Fruit fly (Drosophila melanogaster): ENCODE measurements around the gene fal.

Gene fal

DNA sequence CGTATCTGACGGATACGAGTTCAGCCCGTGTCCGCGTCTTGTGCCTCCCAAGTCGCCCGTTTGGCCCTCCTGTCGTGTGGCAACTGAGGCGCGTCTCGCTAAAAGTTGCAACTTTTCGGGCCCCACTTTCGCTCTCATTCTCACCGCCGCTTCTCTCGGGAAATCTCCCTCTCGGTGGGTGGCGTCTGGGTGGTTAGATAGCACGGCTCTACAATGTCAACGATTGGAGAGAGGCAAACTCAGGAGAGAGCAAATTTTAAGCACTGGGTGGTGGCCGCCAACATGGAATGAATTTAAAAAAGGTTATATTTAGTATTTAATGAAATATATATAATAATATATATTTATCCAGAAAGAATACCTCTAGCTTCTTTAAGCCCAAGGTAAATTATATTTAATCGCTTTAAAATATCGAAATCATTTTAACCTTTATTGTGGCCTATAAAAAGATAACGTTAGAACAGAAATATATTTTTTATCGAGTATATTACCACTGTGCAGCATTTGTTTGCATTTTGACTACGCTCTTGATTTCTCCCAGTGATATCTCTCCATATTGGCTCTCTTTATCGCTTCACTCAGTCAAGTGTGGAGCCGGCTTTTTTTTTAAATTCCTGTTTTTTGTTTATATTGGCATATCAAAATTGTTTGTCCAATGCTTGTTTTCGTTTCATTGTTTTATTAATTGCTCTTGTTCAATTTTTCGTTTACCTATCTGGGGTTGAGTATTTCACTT lies 1.8 kb upstream of the fal start, which contains the start of gene Gbs-76A (continued):
- TF ChIP-seq eg (GFP tag; IDR thresholded peaks at IDR 0.05) (peak; percentile 89), Eip75B (GFP tag; optimal IDR thresholded peaks at IDR 0.05) (peak; percentile 42), CG6854 (GFP tag; optimal IDR thresholded peaks at IDR 0.05) (peak; percentile 41), topi (GFP tag; optimal IDR thresholded peaks at IDR 0.05) (peak; percentile 71), acj6 (GFP tag; optimal IDR thresholded peaks at IDR 0.05) (peak; percentile 83), net (GFP tag; optimal IDR thresholded peaks at IDR 0.05) (peak; percentile 70), Ets96B (tag; optimal IDR thresholded peaks at IDR 0.05) (peak; percentile 92), CG4318 (GFP tag; optimal IDR thresholded peaks at IDR 0.05) (peak; percentile 88), fd59A (GFP tag; optimal IDR thresholded peaks at IDR 0.05) (peak; percentile 69), CG10631 (GFP tag; optimal IDR thresholded peaks at IDR 0.05) (peak; percentile 87), dac (GFP tag; optimal IDR thresholded peaks at IDR 0.05) (peak; percentile 49), Hr4 (GFP tag; optimal IDR thresholded peaks at IDR 0.05) (peak; percentile 81), CG32006 (GFP tag; optimal IDR thresholded peaks at IDR 0.05) (peak; percentile 94), CG6163 (GFP tag; IDR thresholded peaks at IDR 0.05) (peak; percentile 90), CG8119 (GFP tag; IDR thresholded peaks at IDR 0.05) (peak; percentile 96), OdsH (GFP tag; optimal IDR thresholded peaks at IDR 0.05) (peak; percentile 81), CG9139 (GFP tag; optimal IDR thresholded peaks at IDR 0.05) (peak; percentile 63)

DNA sequence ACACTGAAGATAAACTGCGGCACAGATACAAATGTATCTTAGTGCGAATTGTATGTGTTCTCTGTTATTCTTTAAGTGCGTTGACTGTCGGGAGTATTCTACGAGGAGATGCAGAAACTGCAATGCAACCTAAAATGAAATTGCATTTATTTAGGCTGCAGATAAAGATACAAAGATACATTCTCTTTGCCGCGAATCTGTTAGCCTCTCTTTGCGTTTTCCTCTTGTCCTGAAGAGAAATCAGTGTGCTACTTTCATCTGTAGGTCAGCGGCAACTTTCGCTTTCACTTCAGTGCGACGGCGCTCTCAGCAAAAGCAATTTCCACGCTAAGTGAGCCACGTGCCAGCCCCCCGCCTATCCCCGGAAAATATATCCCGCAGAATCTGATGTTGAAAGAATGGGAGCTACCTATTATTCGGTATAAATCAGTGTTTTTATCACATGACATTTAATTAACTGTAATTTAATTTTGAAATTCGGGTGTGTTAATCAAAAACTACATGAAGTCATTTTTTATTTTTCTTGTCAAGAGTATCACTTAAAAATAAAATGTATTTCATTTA lies 1.1 kb upstream of the fal start:
- TF ChIP-seq Met (GFP tag; optimal IDR thresholded peaks at IDR 0.05) (no peak), CG11762 (GFP tag; optimal IDR thresholded peaks at IDR 0.05; ENCODE audit: insufficient read depth) (no peak), CG4318 (GFP tag; optimal IDR thresholded peaks at IDR 0.05) (no peak), CG6854 (GFP tag; optimal IDR thresholded peaks at IDR 0.05) (peak; percentile 26), Hr39 (GFP tag; optimal IDR thresholded peaks at IDR 0.05) (no peak), eg (GFP tag; IDR thresholded peaks at IDR 0.05) (peak; percentile 39; the same call in 1 of the 3 replicates), dac (GFP tag; optimal IDR thresholded peaks at IDR 0.05) (no peak), net (GFP tag; optimal IDR thresholded peaks at IDR 0.05) (no peak), CG3919 (GFP tag; optimal IDR thresholded peaks at IDR 0.05) (no peak), Blimp-1 (GFP tag; optimal IDR thresholded peaks at IDR 0.05) (peak; percentile 95), Eip78C (GFP tag) (peak; percentile 59), svp (GFP tag) (peak; percentile 31), achi (GFP tag; optimal IDR thresholded peaks at IDR 0.05) (no peak), Lpt (GFP tag; optimal IDR thresholded peaks at IDR 0.05) (no peak), topi (GFP tag; optimal IDR thresholded peaks at IDR 0.05) (no peak), CG32006 (GFP tag; optimal IDR thresholded peaks at IDR 0.05) (peak; percentile 6), Sox102F (GFP tag; optimal IDR thresholded peaks at IDR 0.05) (no peak), acj6 (GFP tag; optimal IDR thresholded peaks at IDR 0.05) (no peak), salr (GFP tag; optimal IDR thresholded peaks at IDR 0.05) (no peak), Sox14 (GFP tag; optimal IDR thresholded peaks at IDR 0.05) (no peak), Sox15 (GFP tag; optimal IDR thresholded peaks at IDR 0.05) (no peak), pdm3 (GFP tag; optimal IDR thresholded peaks at IDR 0.05) (no peak), fd85E (GFP tag; optimal IDR thresholded peaks at IDR 0.05) (no peak), fkh (GFP tag; optimal IDR thresholded peaks at IDR 0.05) (no peak), CG8119 (GFP tag; IDR thresholded peaks at IDR 0.05) (peak; percentile 25; the same call in 1 of the 3 replicates), OdsH (GFP tag; optimal IDR thresholded peaks at IDR 0.05) (no peak), CG6276 (GFP tag; optimal IDR thresholded peaks at IDR 0.05) (no peak), esn (GFP tag; optimal IDR thresholded peaks at IDR 0.05) (no peak), CG11294 (GFP tag; IDR thresholded peaks at IDR 0.05) (no peak; the same call in 1 of the 2 replicates), CG15336 (GFP tag; IDR thresholded peaks at IDR 0.05) (peak; percentile 37; the same call in 1 of the 2 replicates), CG7368 (GFP tag; optimal IDR thresholded peaks at IDR 0.05) (no peak), spab (GFP tag; optimal IDR thresholded peaks at IDR 0.05) (no peak), CG9139 (GFP tag; optimal IDR thresholded peaks at IDR 0.05) (no peak), fd59A (GFP tag; optimal IDR thresholded peaks at IDR 0.05) (no peak), CG1621 (tag; optimal IDR thresholded peaks at IDR 0.05) (no peak), Eip93F (GFP tag; optimal IDR thresholded peaks at IDR 0.05) (no peak), CG34406 (GFP tag; optimal IDR thresholded peaks at IDR 0.05) (no peak), ss (GFP tag; optimal IDR thresholded peaks at IDR 0.05) (no peak), vri (GFP tag; optimal IDR thresholded peaks at IDR 0.05) (no peak), CG6792 (GFP tag; optimal IDR thresholded peaks at IDR 0.05) (no peak), Hr4 (GFP tag; optimal IDR thresholded peaks at IDR 0.05) (no peak), CG6163 (GFP tag; IDR thresholded peaks at IDR 0.05) (peak; percentile 21; the same call in 1 of the 3 replicates)
